Worm (Caenorhabditis elegans) whole organism, L3 larva: ENCODE results near the gene C06E7.4.
A peak's percentile ranks its signal among the peaks of the same experiment; 100 is the strongest.

Experiments used
- R02D3.7 ChIP-seq: fragments of 150-350 bp; optimal IDR thresholded peaks from 2 replicates; lab custom pipeline; 2014; ENCODE audit warnings: missing biosample characterization, missing genetic modification characterization
- aly-2 ChIP-seq: fragments of 150-350 bp; optimal IDR thresholded peaks from 2 replicates; lab custom pipeline; 2014; ENCODE audit warnings: missing biosample characterization, missing genetic modification characterization
- ama-1 ChIP-seq: fragments of 150-350 bp; optimal IDR thresholded peaks from 2 replicates; lab custom pipeline; 2018
- ceh-16 ChIP-seq: sonication (generic microtip); optimal IDR thresholded peaks from 2 replicates; lab custom pipeline; 2017; ENCODE audit warnings: missing biosample characterization, missing genetic modification characterization
- ceh-28 ChIP-seq: fragments of 150-350 bp; optimal IDR thresholded peaks from 2 replicates; lab custom pipeline; 2014; ENCODE audit warnings: missing biosample characterization, missing genetic modification reagents, missing genetic modification characterization
- ceh-82 ChIP-seq: fragments of 150-350 bp; optimal IDR thresholded peaks from 2 replicates; lab custom pipeline; 2014; ENCODE audit warnings: missing biosample characterization, missing genetic modification characterization
- ceh-9 ChIP-seq: sonication (generic microtip); optimal IDR thresholded peaks from 2 replicates; lab custom pipeline; 2018; ENCODE audit warnings: missing biosample characterization, missing genetic modification characterization
- daf-12 ChIP-seq: fragments of 150-350 bp; optimal IDR thresholded peaks from 2 replicates; lab custom pipeline; 2014; ENCODE audit warnings: missing biosample characterization, missing genetic modification reagents, missing genetic modification characterization
- egl-27 ChIP-seq: sonication (generic microtip); optimal IDR thresholded peaks from 4 replicates; lab custom pipeline; 2017; ENCODE audit warnings: missing biosample characterization, missing genetic modification reagents, missing genetic modification characterization
- egl-5 ChIP-seq: fragments of 150-350 bp; optimal IDR thresholded peaks from 2 replicates; lab custom pipeline; 2017; ENCODE audit warnings: missing biosample characterization, missing genetic modification reagents, missing genetic modification characterization, inconsistent platforms
- fos-1 ChIP-seq: fragments of 150-350 bp; optimal IDR thresholded peaks from 2 replicates; lab custom pipeline; 2014; ENCODE audit warnings: missing biosample characterization, missing genetic modification characterization
- hmg-11 ChIP-seq: sonication (generic microtip); optimal IDR thresholded peaks from 2 replicates; lab custom pipeline; 2016; ENCODE audit warnings: missing genetic modification characterization, missing compliant biosample characterization
- lin-15B ChIP-seq: fragments of 150-350 bp; optimal IDR thresholded peaks from 2 replicates; lab custom pipeline; 2014; ENCODE audit warnings: missing biosample characterization, missing genetic modification characterization
- lin-39 ChIP-seq: fragments of 150-350 bp; optimal IDR thresholded peaks from 2 replicates; lab custom pipeline; 2018; ENCODE audit warnings: missing biosample characterization, missing genetic modification reagents, missing genetic modification characterization
- lsy-12 ChIP-seq: sonication (generic microtip); optimal IDR thresholded peaks from 2 replicates; lab custom pipeline; 2016; ENCODE audit warnings: mild to moderate bottlenecking, missing genetic modification characterization, missing compliant biosample characterization
- mdl-1 ChIP-seq: fragments of 150-350 bp; optimal IDR thresholded peaks from 2 replicates; lab custom pipeline; 2014; ENCODE audit warnings: missing biosample characterization, missing genetic modification characterization
- mml-1 ChIP-seq: fragments of 150-350 bp; sonication (generic microtip); optimal IDR thresholded peaks from 3 replicates; lab custom pipeline; 2014; ENCODE audit warnings: missing biosample characterization, missing genetic modification characterization
- nfya-1 ChIP-seq: sonication (generic microtip); optimal IDR thresholded peaks from 2 replicates; lab custom pipeline; 2017; ENCODE audit warnings: missing genetic modification characterization, mild to moderate bottlenecking, missing compliant biosample characterization, antibody characterized with exemption, moderate library complexity; ENCODE audit not compliant: insufficient read depth
- nhr-12 ChIP-seq: fragments of 150-350 bp; optimal IDR thresholded peaks from 2 replicates; lab custom pipeline; 2014; ENCODE audit warnings: missing biosample characterization, missing genetic modification characterization
- nhr-23 ChIP-seq: fragments of 150-350 bp; optimal IDR thresholded peaks from 2 replicates; lab custom pipeline; 2014; ENCODE audit warnings: missing biosample characterization, missing genetic modification reagents, missing genetic modification characterization
- nhr-237 ChIP-seq: fragments of 150-350 bp; optimal IDR thresholded peaks from 2 replicates; lab custom pipeline; 2014; ENCODE audit warnings: missing biosample characterization, missing genetic modification characterization
- nhr-25 ChIP-seq: sonication (generic microtip); optimal IDR thresholded peaks from 2 replicates; lab custom pipeline; 2017; ENCODE audit warnings: missing biosample characterization, missing genetic modification characterization
- nhr-67 ChIP-seq: fragments of 150-350 bp; optimal IDR thresholded peaks from 2 replicates; lab custom pipeline; 2014; ENCODE audit warnings: missing biosample characterization, missing genetic modification characterization
- nhr-77 ChIP-seq: fragments of 150-350 bp; optimal IDR thresholded peaks from 2 replicates; lab custom pipeline; 2014; ENCODE audit warnings: missing biosample characterization, missing genetic modification characterization
- sea-2 ChIP-seq: fragments of 150-350 bp; sonication (generic microtip); optimal IDR thresholded peaks from 4 replicates; lab custom pipeline; 2014; ENCODE audit warnings: missing biosample characterization, missing genetic modification reagents, missing genetic modification characterization
- skn-1 ChIP-seq: fragments of 150-350 bp; optimal IDR thresholded peaks from 2 replicates; lab custom pipeline; 2014; ENCODE audit warnings: missing biosample characterization, missing genetic modification characterization
- snpc-4 ChIP-seq: fragments of 150-350 bp; optimal IDR thresholded peaks from 2 replicates; lab custom pipeline; 2014; ENCODE audit warnings: missing biosample characterization, missing genetic modification characterization
- tbx-2 ChIP-seq: sonication (generic microtip); optimal IDR thresholded peaks from 2 replicates; lab custom pipeline; 2016; ENCODE audit warnings: mild to moderate bottlenecking, missing genetic modification characterization, missing compliant biosample characterization
- unc-39 ChIP-seq: sonication (generic microtip); optimal IDR thresholded peaks from 4 replicates; lab custom pipeline; 2017; ENCODE audit warnings: missing biosample characterization, missing genetic modification characterization
- unc-62 ChIP-seq: fragments of 150-350 bp; sonication (generic microtip); optimal IDR thresholded peaks from 4 replicates; lab custom pipeline; 2014; ENCODE audit warnings: missing biosample characterization, missing genetic modification reagents, missing genetic modification characterization
- zag-1 ChIP-seq: fragments of 150-350 bp; optimal IDR thresholded peaks from 2 replicates; lab custom pipeline; 2014; ENCODE audit warnings: missing biosample characterization, missing genetic modification characterization
- ztf-11 ChIP-seq: fragments of 150-350 bp; optimal IDR thresholded peaks from 2 replicates; lab custom pipeline; 2014; ENCODE audit warnings: missing biosample characterization, missing genetic modification characterization
- ztf-4 ChIP-seq: fragments of 150-350 bp; optimal IDR thresholded peaks from 2 replicates; lab custom pipeline; 2014; ENCODE audit warnings: missing biosample characterization, missing genetic modification characterization

C06E7.4 gene

DNA sequence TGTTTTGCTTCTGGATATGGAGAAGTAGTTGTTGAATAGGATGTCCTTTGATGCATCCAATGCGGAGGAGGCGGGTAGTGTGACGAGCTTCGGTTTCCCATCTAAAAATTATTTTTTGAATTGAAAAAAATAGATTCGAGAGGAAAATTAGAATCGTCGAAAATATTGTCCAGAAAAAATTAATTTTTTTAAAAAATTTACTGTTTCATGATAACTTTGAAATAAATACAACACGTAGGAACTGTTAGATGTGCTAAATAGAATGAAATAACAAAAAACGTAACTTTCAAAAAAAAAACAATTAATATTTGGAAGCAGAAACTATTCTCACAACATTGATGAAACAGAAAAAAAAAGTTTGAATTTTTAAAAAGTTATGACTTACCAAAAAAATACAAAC lies at the start of gene C06E7.4:
TSS of gene C06E7.4 (minus strand) at position 101 of the 400 bp plus-strand sequence.
- no peak for TF ChIP-seq ceh-28 (tag; lab: Kevin White, UChicago)
- TF ChIP-seq unc-39 (tag; lab: Kevin White, UChicago) = no peak

DNA sequence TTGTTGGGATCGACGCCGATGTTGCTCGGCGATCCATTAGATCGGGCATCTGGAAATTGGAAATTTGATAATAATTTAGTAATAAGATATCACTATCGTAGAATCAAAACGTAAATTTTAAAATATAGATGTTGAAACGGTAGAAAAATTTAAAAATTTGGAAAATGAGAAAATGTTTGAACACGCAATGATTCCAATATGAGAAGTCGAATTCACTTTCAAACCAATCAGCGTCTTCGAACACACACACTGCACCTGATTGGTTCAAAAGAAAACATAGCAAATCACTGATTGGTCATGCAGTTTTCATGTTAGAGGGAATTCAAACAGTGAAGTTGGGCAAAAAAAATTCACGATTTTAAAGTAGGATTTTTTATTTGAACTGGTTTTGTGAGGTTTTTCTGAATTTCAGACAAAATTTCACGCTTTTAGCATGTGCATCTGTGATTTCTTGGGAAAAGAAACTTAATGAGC lies 43.6 kb upstream of the C06E7.4 start, which contains the start of gene H04M03.12:
TSS of gene H04M03.12 (minus strand) at position 51 of the 474 bp plus-strand sequence.
- TF ChIP-seq nhr-23 (tag; lab: Kevin White, UChicago) (no peak), zag-1 (no peak), ceh-82 (tag; lab: Kevin White, UChicago) (no peak), nfya-1 (tag; lab: Kevin White, UChicago) (peak; percentile 67), ceh-28 (tag; lab: Kevin White, UChicago) (no peak)

DNA sequence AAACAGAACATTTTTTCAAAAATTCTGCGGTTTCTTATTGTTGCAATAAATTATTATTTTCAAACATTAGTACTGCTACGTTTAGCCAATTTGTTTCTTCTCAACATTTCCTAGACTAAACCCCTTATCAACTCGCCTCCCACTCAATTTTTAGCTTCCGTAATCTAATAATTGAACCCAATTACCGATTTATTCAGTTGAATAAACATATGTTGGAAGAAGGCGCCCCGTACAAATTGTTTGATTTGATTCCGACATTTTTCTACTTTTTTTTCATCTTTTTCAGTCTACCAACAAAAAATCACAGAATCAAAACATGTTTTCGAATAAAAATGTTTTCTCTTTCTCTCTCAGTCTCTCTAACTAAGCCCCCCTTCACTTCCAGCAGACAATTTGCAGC lies 43.0 kb upstream of the C06E7.4 start:
- TF ChIP-seq ama-1 (lab: Kevin White, UChicago) (no peak), snpc-4 (no peak), nhr-237 (tag; lab: Kevin White, UChicago) (no peak), sea-2 (GFP tag; lab: Kevin White, UChicago) (no peak), aly-2 (tag; lab: Kevin White, UChicago) (no peak), nhr-23 (tag; lab: Kevin White, UChicago) (no peak), fos-1 (tag; lab: Kevin White, UChicago) (no peak), skn-1 (tag; lab: Kevin White, UChicago) (no peak), daf-12 (tag; lab: Kevin White, UChicago) (no peak), lin-39 (tag; lab: Kevin White, UChicago) (no peak), zag-1 (no peak), egl-27 (tag; lab: Kevin White, UChicago) (no peak), ceh-16 (tag; lab: Kevin White, UChicago) (no peak), mdl-1 (tag; lab: Kevin White, UChicago) (no peak), tbx-2 (tag; lab: Kevin White, UChicago) (no peak), ceh-28 (tag; lab: Kevin White, UChicago) (no peak), lin-15B (tag; lab: Kevin White, UChicago) (no peak), hmg-11 (tag; lab: Kevin White, UChicago) (no peak)

DNA sequence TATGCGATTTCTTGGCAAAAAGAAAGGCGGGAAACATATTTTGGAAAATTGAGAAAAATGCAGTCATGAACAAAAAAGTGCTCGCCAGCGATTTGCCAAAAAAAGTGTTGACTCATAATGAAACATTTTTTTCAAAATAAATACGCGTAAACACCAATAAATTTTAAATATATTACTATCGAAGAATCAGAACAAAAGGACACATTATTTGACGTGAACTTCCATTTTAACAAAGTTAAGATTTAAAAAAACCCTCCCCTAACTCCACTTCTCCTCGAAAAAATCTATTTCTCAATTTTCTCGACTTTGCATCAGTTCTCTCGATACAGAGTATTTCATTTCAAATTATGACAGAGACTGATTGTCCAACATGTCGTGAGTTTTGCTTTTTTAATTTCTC lies 36.6 kb upstream of the C06E7.4 start, which contains the start of gene pck-3:
TSS of gene pck-3 (plus strand) at position 301 of the 400 bp plus-strand sequence.
- TF ChIP-seq unc-62 (GFP tag; lab: Kevin White, UChicago) (no peak), sea-2 (GFP tag; lab: Kevin White, UChicago) (no peak), R02D3.7 (tag; lab: Kevin White, UChicago) (no peak), egl-27 (tag; lab: Kevin White, UChicago) (no peak), nhr-77 (tag; lab: Kevin White, UChicago) (no peak)

DNA sequence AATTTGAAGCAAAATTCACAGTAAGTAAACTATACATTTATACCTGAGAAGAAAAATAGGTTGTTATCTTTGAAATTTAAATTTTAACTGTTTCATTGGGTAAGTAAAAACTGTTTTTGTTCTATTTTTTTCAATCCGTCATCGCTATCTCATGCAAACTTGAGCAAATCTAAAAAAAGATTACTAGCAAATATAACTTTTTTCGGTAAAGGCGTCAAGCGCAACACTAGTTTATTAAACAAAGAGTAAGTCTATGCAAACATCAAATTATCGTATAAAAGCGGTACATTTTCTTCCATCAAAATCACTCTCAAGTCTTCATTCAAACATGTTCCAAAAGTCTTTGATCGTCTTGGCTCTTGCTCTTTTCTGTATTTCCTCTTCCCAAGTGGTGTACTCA lies 35.4 kb upstream of the C06E7.4 start, which contains the start of gene nspb-6:
TSS of gene nspb-6 (plus strand) at position 301 of the 400 bp plus-strand sequence.
- no peak for TF ChIP-seq tbx-2 (tag; lab: Kevin White, UChicago)
- TF ChIP-seq ztf-4 (tag; lab: Kevin White, UChicago) = no peak
- TF ChIP-seq fos-1 (tag; lab: Kevin White, UChicago) = no peak
- no peak for TF ChIP-seq ceh-9
- TF ChIP-seq ama-1 (lab: Kevin White, UChicago) = no peak
- TF ChIP-seq nhr-12 (tag; lab: Kevin White, UChicago) = no peak
- no peak for TF ChIP-seq nhr-25 (tag; lab: Kevin White, UChicago)
- no peak for TF ChIP-seq ztf-11
- TF ChIP-seq egl-5 (tag; lab: Kevin White, UChicago) = no peak
- no peak for TF ChIP-seq lsy-12 (tag; lab: Kevin White, UChicago)
- no peak for TF ChIP-seq mml-1
- TF ChIP-seq nhr-67 (tag; lab: Kevin White, UChicago) = no peak
- TF ChIP-seq skn-1 (tag; lab: Kevin White, UChicago) = no peak
- no peak for TF ChIP-seq ceh-28 (tag; lab: Kevin White, UChicago)
- no peak for TF ChIP-seq mdl-1 (tag; lab: Kevin White, UChicago)
